Fruit fly (Drosophila melanogaster): ENCODE results near the gene dysf.

The dysf gene

DNA sequence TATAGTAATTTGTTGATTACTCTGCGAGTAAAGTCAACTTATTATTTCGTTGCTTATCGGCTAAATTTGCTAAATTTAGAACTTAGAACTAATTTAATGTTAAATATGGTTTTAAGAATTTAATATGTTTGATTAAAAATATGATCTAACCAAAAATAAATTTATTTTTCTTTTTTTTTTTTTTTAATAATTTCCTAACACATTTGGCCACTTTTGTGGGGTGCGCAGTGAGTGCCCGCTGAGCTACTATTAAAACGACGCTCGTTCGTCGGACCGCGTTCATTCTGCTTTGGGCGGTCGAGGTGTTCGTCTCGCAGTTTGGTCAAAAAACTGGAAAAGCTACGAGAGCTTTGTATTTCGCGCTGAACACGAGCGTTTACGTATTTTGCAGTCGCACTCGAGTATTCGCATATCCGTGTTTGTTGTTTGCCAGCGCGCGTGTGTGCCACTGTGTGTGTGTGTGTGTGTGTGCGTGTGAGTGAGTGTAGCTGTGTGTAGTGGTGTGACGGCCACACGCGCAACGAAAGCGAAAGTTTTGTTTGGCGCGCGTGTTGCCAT is 8.2 kb upstream of the dysf start, which contains the start of gene Cipc:
Gene Cipc (plus strand): TSS at position 274 of the 558 bp plus-strand sequence.
- TF ChIP-seq CTCF (optimal IDR thresholded peaks at IDR 0.05), result no peak
- TF ChIP-seq CG8478 (optimal IDR thresholded peaks at IDR 0.05), result no peak

DNA sequence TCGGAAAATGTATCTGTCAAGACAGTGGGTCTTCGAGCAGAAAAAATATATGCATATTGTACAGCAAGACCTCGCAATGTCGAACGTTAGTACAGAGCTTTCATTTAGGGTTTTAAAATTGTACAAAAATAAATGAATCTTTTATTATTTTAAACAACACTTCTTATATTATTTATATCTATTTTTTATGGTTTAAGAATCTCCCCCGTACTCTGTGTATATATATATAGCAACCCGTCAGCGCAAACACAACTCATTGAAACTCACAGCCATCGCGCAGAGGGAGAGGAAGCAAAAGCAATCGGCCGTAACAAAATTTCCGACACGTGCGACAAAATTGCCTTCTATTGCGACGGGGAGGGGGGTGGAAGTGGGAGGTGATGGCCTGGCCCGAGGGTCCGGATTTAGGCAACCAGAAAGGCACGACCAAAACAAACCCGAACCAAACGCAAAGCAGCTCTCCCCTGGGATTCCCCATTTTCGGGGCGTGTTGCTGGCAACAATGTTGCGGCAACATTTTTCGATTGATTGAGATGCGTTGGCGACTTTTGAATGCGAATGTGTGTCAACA is 7.5 kb upstream of the dysf start:
- TF ChIP-seq CG8478 (optimal IDR thresholded peaks at IDR 0.05), result no peak

DNA sequence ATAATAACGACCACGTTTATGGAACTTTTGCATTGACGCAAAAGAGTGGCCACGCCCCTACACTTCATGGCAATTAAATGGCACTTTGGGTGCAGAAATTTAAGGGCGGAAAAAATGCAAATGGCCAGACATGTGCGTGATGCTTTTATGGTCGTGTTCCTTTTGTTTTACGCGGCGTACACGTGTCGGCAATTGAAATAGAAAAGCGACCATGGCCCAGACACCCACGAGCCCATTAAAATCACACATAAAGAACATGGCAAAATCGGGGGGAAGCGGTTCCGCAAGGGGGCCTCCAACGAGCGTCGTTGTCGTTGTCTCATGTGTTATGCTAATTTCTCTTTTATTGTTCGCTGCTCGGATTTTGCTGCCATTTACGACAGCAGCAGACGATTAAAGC is 6.9 kb upstream of the dysf start:
- TF ChIP-seq CG8478 (optimal IDR thresholded peaks at IDR 0.05), result no peak
- TF ChIP-seq CTCF (optimal IDR thresholded peaks at IDR 0.05), result no peak

DNA sequence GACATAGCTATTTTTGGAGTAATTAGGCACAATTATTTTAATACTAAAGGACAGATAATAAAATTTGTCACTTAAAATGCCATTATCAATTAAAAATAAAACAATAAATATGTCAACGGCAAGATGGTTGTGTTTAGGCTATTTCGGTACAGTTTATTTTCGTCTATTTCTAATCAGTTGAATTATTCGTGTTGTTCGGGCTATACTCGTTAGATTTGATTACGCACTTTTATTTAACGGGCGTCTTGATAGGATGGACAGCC is 6.6 kb upstream of the dysf start:
- TF ChIP-seq CG8478 (optimal IDR thresholded peaks at IDR 0.05) (no peak), CTCF (optimal IDR thresholded peaks at IDR 0.05) (no peak)

DNA sequence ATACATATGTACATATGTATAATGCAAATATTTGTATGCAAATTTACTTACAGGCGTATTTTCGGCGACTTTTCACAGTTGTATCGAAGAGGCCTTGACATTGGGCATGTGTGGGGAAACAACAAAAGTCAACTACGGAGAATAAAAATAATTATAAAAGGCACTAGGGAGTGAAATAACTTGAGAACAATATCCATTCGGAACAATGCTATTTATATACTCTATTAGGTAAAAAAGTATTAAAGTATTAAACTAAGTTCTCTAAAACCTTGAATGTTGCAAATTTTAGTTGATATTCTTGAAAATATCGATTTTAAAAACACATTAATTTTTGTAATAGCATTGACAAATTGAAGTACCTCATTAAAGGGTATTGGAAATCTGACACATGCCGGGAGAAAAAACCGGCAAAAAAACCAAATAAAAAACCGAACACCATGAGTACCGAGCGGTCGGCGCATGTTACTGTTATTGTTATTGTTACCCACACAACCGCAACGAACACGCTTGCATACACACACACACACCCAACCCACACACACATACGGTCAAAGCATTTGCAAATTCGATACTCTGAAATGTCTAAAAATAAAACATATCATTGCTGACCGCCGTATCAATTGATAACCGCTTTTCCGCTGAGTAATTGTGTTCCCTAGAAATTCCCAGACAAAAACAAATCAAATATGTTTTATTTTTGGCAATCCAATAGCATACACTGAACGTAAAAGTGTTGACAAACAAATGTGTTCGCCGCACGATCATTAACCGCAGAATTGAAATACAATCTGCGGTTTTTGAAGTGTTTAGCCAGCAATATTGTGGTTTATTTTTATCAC is 6.0 kb upstream of the dysf start:
- TF ChIP-seq CTCF (optimal IDR thresholded peaks at IDR 0.05) (no peak), CG8478 (optimal IDR thresholded peaks at IDR 0.05) (no peak)

DNA sequence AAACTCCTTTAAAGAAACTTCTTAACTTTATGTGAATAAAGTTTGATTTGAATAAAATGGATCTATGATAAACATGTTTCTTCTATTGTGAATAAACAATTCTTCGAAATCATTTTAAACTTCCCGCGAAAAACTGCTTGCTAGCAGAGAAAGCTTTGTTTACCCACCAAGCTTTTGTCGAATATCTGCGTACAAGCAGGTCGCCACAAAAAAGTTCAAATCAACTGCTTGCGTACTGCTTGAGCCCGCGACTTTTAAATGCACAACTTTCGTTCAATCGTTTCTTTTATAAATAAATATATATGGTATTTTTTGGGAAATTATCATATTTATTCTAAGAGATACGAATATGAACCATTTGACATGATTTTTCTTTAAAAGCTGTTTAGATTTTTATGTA is 4.9 kb upstream of the dysf start:
- TF ChIP-seq CG8478 (optimal IDR thresholded peaks at IDR 0.05) (no peak), CTCF (optimal IDR thresholded peaks at IDR 0.05) (no peak)

DNA sequence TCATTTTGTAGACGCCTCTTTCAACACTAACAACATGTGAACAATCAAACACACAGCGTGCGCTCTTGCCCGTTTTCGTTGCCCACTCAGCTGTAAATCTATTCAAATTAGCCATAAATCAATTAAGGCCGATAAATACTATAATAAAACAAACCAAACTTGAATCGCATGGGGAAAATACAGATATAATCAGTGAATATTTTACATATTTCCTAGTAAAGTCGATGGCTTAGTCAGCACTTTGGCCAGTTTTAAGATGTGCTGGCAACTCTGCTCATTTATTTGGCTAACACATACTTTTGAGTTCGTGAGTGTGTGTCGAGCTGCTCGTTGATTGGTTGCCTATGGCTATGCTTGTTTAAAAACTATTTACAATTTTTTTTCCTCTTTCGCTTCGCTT is 727 bp upstream of the dysf start:
- TF ChIP-seq CTCF (optimal IDR thresholded peaks at IDR 0.05) (no peak), CG8478 (optimal IDR thresholded peaks at IDR 0.05) (no peak)

DNA sequence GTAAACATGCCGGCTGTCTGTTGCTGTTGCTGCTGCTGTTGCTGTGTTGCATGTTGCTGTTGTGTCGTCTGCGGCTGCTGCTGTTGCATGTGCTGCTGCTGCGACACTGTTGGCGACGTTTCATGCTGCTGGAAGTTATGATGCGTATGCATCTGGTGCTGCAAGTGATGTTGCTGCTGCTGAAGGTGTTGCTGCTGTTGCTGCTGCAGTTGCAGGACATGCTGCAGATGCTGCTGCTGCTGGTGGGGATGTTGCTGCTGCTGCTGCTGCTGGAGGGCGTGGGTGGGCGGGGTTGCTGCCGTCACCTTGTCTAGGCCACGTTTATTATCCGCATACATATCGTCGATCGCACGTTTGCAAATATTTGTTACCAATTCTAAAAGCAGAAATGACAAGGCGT is 2.3 kb downstream of the dysf start:
- TF ChIP-seq CG8478 (optimal IDR thresholded peaks at IDR 0.05) (no peak), CTCF (optimal IDR thresholded peaks at IDR 0.05) (no peak)

DNA sequence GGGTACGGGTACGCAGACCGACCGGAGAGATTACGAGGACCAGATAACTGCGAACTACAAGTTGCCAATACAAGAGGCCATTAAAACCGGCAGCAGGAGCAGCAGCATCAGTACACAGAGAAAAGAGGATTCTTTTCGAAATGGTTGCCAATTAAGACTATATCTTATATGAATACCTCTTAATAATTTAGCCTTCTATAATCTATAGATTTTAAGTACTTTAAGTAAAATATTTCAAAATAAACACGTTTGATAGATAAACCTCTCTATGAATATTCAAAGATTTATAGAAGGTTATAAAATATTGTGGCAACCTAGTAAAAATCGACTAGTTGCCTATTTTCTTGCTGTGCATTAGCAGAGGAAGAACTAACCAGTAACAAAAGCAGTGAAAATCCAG is 3.0 kb downstream of the dysf start:
- TF ChIP-seq CG8478 (optimal IDR thresholded peaks at IDR 0.05) (no peak), CTCF (optimal IDR thresholded peaks at IDR 0.05) (no peak)

DNA sequence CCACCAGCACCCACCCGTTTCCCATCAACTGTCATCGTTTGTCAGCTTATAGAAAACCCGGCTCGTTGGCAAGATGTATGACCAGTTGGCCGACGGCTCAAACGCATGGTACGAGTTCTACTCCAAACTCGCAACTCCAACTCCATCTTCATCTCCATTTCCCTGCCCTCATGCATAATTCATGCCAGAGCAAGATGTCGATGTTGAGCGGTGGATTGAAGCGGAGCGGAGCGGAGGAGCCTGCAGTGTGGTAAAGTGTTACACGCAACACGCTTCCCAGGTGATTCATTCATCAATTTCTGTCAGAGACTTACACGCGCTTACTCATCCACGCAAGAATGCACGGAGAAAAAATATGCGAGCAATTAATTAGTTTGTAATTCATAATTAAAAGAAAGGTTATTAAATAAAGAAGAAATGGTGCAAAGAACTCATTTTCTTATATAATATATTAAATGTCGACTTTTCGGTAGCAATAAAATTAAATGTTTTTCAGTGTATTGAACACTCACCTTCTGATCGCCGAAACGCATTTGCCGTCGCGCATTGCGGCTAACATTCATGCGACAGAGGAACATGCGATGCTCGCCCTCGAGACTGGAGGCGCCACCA is 17.0 kb downstream of the dysf start:
- TF ChIP-seq CG8478 (optimal IDR thresholded peaks at IDR 0.05) (no peak), CTCF (optimal IDR thresholded peaks at IDR 0.05) (no peak)

DNA sequence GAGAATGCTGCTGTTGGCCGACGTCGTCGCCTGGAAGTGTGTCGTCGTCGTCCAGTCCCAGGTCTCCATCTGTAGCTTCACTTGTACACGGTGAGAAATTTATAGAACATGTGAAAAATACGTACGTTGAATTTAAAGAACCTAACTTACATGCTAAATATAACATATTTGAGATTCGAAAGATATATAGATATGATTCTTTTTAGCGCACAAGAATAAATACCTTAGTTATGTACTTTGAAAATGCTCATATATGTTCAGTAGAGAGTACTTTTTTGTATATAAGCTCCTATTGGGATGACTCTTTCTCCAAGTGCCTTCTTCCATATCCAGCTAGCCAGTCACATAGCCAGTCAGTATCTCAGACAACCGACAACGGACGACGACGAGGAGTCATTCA is 23.3 kb downstream of the dysf start:
- TF ChIP-seq CTCF (optimal IDR thresholded peaks at IDR 0.05) (no peak), CG8478 (optimal IDR thresholded peaks at IDR 0.05) (no peak)

DNA sequence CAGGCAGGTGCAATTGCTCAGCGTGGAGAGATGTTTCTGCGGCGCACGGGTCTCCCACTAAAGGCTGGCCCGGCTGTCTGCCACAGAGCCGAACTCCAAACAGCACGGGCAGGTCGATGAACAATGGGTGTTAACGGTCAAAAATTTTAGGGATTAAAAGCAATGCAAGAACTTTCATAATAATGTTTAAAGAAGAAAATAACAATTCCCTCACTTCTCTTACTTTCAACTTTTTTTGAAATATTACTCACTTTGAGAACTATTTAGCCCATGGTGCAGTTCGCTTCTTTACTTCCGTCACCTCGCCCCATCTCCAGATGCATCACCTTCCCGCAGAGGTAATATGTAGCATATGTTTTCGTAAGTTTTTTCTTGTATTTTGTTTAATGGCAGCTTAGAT is 26.0 kb downstream of the dysf start:
- TF ChIP-seq CG8478 (optimal IDR thresholded peaks at IDR 0.05) (no peak), CTCF (optimal IDR thresholded peaks at IDR 0.05) (no peak)

DNA sequence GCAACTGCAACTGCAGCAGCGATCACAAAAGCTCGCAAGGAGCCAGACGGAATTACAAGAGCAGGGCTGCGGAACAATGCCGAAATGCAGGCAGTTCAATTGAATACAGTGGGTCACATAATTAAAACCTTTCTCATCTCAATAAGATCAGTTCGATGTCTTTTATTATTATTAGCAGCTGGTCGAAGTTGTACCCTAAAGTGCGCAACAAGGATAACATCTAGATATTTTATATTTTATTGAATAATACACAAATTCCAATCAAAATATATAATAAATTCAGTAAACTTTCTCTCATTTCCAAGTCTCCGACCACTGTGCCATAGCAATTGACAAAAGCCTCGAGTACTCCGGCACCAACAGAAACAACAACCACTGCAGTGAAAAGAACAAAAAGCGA is 30.4 kb downstream of the dysf start:
- TF ChIP-seq CG8478 (optimal IDR thresholded peaks at IDR 0.05) (no peak), CTCF (optimal IDR thresholded peaks at IDR 0.05) (no peak)

DNA sequence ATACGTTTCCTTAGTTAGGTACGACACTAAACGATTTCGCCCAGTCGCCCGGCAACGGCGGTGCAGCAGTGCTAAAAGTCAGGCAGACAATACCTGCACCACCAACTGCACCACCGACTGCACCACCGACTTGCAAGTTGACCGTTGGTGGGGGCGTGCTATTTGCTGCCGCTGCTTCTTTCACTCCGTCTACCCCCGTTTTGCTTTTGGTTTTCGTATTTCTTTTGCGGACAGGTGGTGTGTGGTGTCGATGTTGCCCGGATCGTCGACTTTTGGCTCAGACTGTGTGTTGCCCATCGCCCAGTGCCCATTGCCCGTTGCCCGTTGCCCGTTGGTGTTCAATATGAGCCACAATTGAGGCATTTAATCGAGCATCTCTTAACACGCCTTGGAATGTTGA is 33.8 kb downstream of the dysf start:
- TF ChIP-seq CG8478 (optimal IDR thresholded peaks at IDR 0.05), result no peak

DNA sequence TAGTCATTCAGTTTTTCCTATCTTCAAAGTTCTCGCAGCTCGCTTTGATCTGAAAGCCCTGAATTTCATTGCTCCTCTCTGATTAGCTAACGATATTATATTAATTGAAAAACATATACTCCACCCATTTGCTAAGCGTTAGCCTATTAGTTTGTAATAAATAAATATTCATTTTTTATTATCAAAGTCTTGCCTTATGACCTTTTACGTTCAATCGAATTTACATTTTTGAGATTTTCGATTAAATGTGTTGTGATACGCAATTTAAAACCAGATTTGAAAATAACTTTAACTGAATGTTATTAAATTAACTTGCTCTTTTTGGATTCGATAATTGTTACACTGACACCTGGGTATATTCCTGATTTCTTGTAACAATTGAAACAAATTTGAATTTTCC is 35.6 kb downstream of the dysf start, which contains the start of gene CG14551:
Gene CG14551 (minus strand): TSS at position 101 of the 400 bp plus-strand sequence.
- TF ChIP-seq CTCF (optimal IDR thresholded peaks at IDR 0.05) (no peak), CG8478 (optimal IDR thresholded peaks at IDR 0.05) (no peak)

DNA sequence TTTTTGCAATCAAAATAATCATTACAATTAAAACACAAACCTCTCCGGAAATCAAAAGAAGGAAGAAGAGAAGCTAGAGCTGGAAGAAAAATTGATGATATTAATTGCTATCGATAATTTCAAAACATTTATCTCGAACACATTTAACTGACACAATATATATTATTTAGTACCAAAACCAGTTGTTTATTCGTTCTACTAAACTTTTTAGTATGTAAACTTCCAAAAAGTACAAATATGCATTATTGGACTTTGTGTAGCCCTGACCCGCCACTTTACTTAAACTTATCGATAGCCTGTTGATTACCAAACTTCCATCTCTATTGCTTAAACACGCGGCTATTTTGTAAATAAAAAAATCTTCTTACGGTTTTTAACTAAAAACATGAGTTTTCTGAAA is 39.3 kb downstream of the dysf start, which contains the start of the genes RpL34a and Trmt61:
Gene RpL34a (minus strand): TSS at position 73 of the 400 bp plus-strand sequence.
Gene Trmt61 (plus strand): TSS at position 302 of the 400 bp plus-strand sequence.
- no peak for TF ChIP-seq CTCF (optimal IDR thresholded peaks at IDR 0.05)
- no peak for TF ChIP-seq CG8478 (optimal IDR thresholded peaks at IDR 0.05)

All from S2 (cell line).